Fruit fly (Drosophila melanogaster): Measurements from ENCODE around the gene Sac1.

Sac1 gene

DNA sequence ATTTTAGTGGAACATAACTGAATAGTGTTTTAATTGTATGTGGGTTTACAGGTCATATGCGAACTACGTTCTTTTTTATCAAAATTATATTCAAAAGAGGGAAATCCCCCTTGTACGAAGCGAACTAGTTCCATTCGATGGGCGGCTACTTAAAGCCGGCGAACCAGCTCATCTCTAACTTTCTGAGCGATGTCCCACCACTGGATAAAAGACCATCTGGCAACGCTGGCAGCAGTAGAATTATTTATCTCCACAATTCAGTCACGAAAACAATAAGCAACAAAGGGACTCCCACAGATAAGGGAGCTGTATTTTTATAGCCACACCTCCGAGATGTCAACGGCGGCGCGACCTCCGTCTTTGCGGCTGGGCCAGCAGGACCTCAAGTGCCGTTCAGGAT lies 48.1 kb downstream of the Sac1 start, which contains the start of gene Rabex-5 (continued):
- no peak for TF ChIP-seq CG12942 (GFP tag; optimal IDR thresholded peaks at IDR 0.05)
- TF ChIP-seq CG4617 (GFP tag; optimal IDR thresholded peaks at IDR 0.05; ENCODE audit: borderline replicate concordance), result peak; percentile 85
- TF ChIP-seq bigmax (GFP tag; optimal IDR thresholded peaks at IDR 0.05), result no peak
- TF ChIP-seq CG3065 (GFP tag; optimal IDR thresholded peaks at IDR 0.05), result peak; percentile 11
- no peak for TF ChIP-seq Jarid2 (GFP tag; optimal IDR thresholded peaks at IDR 0.05)
- TF ChIP-seq CG7839 (tag; optimal IDR thresholded peaks at IDR 0.05), result no peak
- no peak for TF ChIP-seq CG18599 (GFP tag; optimal IDR thresholded peaks at IDR 0.05)
- TF ChIP-seq CG7556 (GFP tag; optimal IDR thresholded peaks at IDR 0.05), result no peak
- TF ChIP-seq CG8290 (GFP tag; optimal IDR thresholded peaks at IDR 0.05), result no peak
- peak in 1 of 2 experiments; percentile 49 for TF ChIP-seq CG8290 (tag; optimal IDR thresholded peaks at IDR 0.05)
- no peak for TF ChIP-seq scrt (GFP tag; optimal IDR thresholded peaks at IDR 0.05)
- peak; percentile 71; the same call in 1 of the 2 replicates for TF ChIP-seq slbo (GFP tag; IDR thresholded peaks at IDR 0.05)
- no peak; the same call in 2 of the 3 replicates for TF ChIP-seq CG34422 (GFP tag; IDR thresholded peaks at IDR 0.05)
- no peak for TF ChIP-seq CG11504 (tag; optimal IDR thresholded peaks at IDR 0.05)
- TF ChIP-seq Opbp (GFP tag; IDR thresholded peaks at IDR 0.05; ENCODE audit: partially characterized antibody), result peak; percentile 89
- peak; percentile 52 for TF ChIP-seq nerfin-1 (tag; optimal IDR thresholded peaks at IDR 0.05)
- no peak for TF ChIP-seq ab (GFP tag; optimal IDR thresholded peaks at IDR 0.05)
- no peak for TF ChIP-seq CG15479 (GFP tag; optimal IDR thresholded peaks at IDR 0.05)
- peak; percentile 14 for TF ChIP-seq Meics (GFP tag; optimal IDR thresholded peaks at IDR 0.05)
- no peak for TF ChIP-seq Ssrp (tag; optimal IDR thresholded peaks at IDR 0.05)
- TF ChIP-seq fd3F (GFP tag; optimal IDR thresholded peaks at IDR 0.05), result no peak
- TF ChIP-seq chinmo (GFP tag; IDR thresholded peaks at IDR 0.05; ENCODE audit: partially characterized antibody), result 0 out of 4 replicates have a peak, but pooled peaks have one; percentile 15
- TF ChIP-seq az2 (GFP tag; optimal IDR thresholded peaks at IDR 0.05), result peak; percentile 35
- TF ChIP-seq pzg (GFP tag; optimal IDR thresholded peaks at IDR 0.05), result peak; percentile 88
- peak; percentile 27 for TF ChIP-seq HHEX (GFP tag; optimal IDR thresholded peaks at IDR 0.05)
- TF ChIP-seq H15 (GFP tag; IDR thresholded peaks at IDR 0.05), result 0 out of 3 replicates have a peak, but pooled peaks have one; percentile 18
- TF ChIP-seq Hr51 (GFP tag; optimal IDR thresholded peaks at IDR 0.05), result peak in 1 of 2 experiments; percentile 23
- TF ChIP-seq CG15601 (tag; optimal IDR thresholded peaks at IDR 0.05), result no peak
- no peak for TF ChIP-seq Fer2 (tag; optimal IDR thresholded peaks at IDR 0.05)
- TF ChIP-seq pros (GFP tag; optimal IDR thresholded peaks at IDR 0.05), result no peak
- TF ChIP-seq Gug (GFP tag; IDR thresholded peaks at IDR 0.05), result peak; percentile 52; the same call in 2 of the 4 replicates
- peak; percentile 7 for TF ChIP-seq vfl (GFP tag; optimal IDR thresholded peaks at IDR 0.05)
- TF ChIP-seq CG10366 (GFP tag; IDR thresholded peaks at IDR 0.05), result peak; percentile 22; the same call in 1 of the 2 replicates
- TF ChIP-seq rib (GFP tag; IDR thresholded peaks at IDR 0.05), result no peak
- TF ChIP-seq MBD-R2 (GFP tag; IDR thresholded peaks at IDR 0.05), result peak; percentile 97
- no peak for TF ChIP-seq CG4328 (GFP tag; optimal IDR thresholded peaks at IDR 0.05)
- TF ChIP-seq CG9215 (GFP tag; IDR thresholded peaks at IDR 0.05), result no peak
- TF ChIP-seq lov (optimal IDR thresholded peaks at IDR 0.05), result no peak
- TF ChIP-seq lov (GFP tag; IDR thresholded peaks at IDR 0.05), result no peak
- no peak for TF ChIP-seq dati (GFP tag; IDR thresholded peaks at IDR 0.05)
- peak; percentile 74 for TF ChIP-seq E2f2 (GFP tag; IDR thresholded peaks at IDR 0.05)
- TF ChIP-seq Doc2 (GFP tag; IDR thresholded peaks at IDR 0.05), result no peak
- TF ChIP-seq kni (GFP tag; optimal IDR thresholded peaks at IDR 0.05), result no peak
- TF ChIP-seq CG14965 (GFP tag; optimal IDR thresholded peaks at IDR 0.05; ENCODE audit: borderline replicate concordance), result no peak
- TF ChIP-seq CG12391 (tag; optimal IDR thresholded peaks at IDR 0.05), result peak; percentile 43
- no peak for TF ChIP-seq corto (GFP tag; optimal IDR thresholded peaks at IDR 0.05)
- TF ChIP-seq vvl (GFP tag; IDR thresholded peaks at IDR 0.05), result peak; percentile 65; the same call in 1 of the 2 replicates
- TF ChIP-seq Dip3 (GFP tag; optimal IDR thresholded peaks at IDR 0.05), result no peak
- TF ChIP-seq C15 (GFP tag; IDR thresholded peaks at IDR 0.05), result no peak
- TF ChIP-seq ATbp (GFP tag; optimal IDR thresholded peaks at IDR 0.05), result no peak

All from whole organism, embryonic.